Fruit fly (Drosophila melanogaster) whole organism, embryonic: ENCODE measurements around the gene Phyhd1.
A peak's percentile ranks its signal among the peaks of the same experiment; 100 is the strongest.

Experiments used
- Aef1 ChIP-seq: fragments of 200-800 bp; sonication (Bioruptor generic); IDR thresholded peaks from 3 replicates; pipeline ENCODE4 v1.3.6; 2022; ENCODE audit warnings: missing biosample characterization, missing genetic modification characterization
- C15 ChIP-seq: fragments of 200-800 bp; sonication (Bioruptor generic); IDR thresholded peaks from 3 replicates; pipeline ENCODE4 v1.3.6; 2022; ENCODE audit warnings: missing biosample characterization, missing genetic modification characterization
- CG1024 ChIP-seq: fragments of 200-800 bp; sonication (Bioruptor generic); IDR thresholded peaks from 2 replicates; pipeline ENCODE4 v1.3.6; 2022; ENCODE audit warnings: missing biosample characterization, missing genetic modification characterization
- CG10274 ChIP-seq: fragments of 200-800 bp; sonication (Bioruptor generic); optimal IDR thresholded peaks from 3 replicates; lab custom pipeline; 2017; ENCODE audit warnings: missing biosample characterization, mild to moderate bottlenecking, missing genetic modification characterization
- CG12299 ChIP-seq: fragments of 200-800 bp; sonication (Bioruptor generic); optimal IDR thresholded peaks from 2 replicates; lab custom pipeline; 2018; ENCODE audit warnings: missing biosample characterization, mild to moderate bottlenecking, missing genetic modification characterization
- CG13424 ChIP-seq: fragments of 200-800 bp; sonication (Bioruptor generic); optimal IDR thresholded peaks from 2 replicates; lab custom pipeline; 2019; ENCODE audit warnings: missing biosample characterization, mild to moderate bottlenecking, missing genetic modification characterization, moderate library complexity
- CG14014 ChIP-seq: fragments of 200-800 bp; sonication (Bioruptor generic); IDR thresholded peaks from 2 replicates; pipeline ENCODE4 v1.3.6; 2022; ENCODE audit warnings: missing biosample characterization, missing genetic modification characterization
- CG14441 ChIP-seq: fragments of 200-800 bp; sonication (Bioruptor generic); IDR thresholded peaks from 2 replicates; pipeline ENCODE4 v1.3.6; 2022; ENCODE audit warnings: missing biosample characterization, missing genetic modification characterization
- CG15269 ChIP-seq: fragments of 200-800 bp; sonication (Bioruptor generic); optimal IDR thresholded peaks from 2 replicates; lab custom pipeline; 2018; ENCODE audit warnings: missing biosample characterization, mild to moderate bottlenecking, missing genetic modification characterization, moderate library complexity
- CG17361 ChIP-seq: fragments of 200-800 bp; sonication (Bioruptor generic); IDR thresholded peaks from 3 replicates; pipeline ENCODE4 v1.3.6; 2022; ENCODE audit warnings: missing biosample characterization, missing genetic modification characterization
- CG17802 ChIP-seq: fragments of 200-800 bp; sonication (Bioruptor generic); optimal IDR thresholded peaks from 2 replicates; lab custom pipeline; 2018; ENCODE audit warnings: missing biosample characterization, mild to moderate bottlenecking, missing genetic modification characterization, moderate library complexity
- CG18476 ChIP-seq: fragments of 200-800 bp; sonication (Bioruptor generic); optimal IDR thresholded peaks from 2 replicates; lab custom pipeline; 2016; ENCODE audit warnings: missing biosample characterization, mild to moderate bottlenecking, missing genetic modification characterization
- CG2678 ChIP-seq: fragments of 200-800 bp; sonication (Bioruptor generic); optimal IDR thresholded peaks from 3 replicates; lab custom pipeline; 2019; ENCODE audit warnings: missing biosample characterization, mild to moderate bottlenecking, missing genetic modification characterization, moderate library complexity
- CG31441 ChIP-seq: fragments of 200-800 bp; sonication (Bioruptor generic); IDR thresholded peaks from 2 replicates; pipeline ENCODE4 v1.3.6; 2022; ENCODE audit warnings: missing biosample characterization, missing genetic modification characterization
- CG32532 ChIP-seq: fragments of 200-800 bp; sonication (Bioruptor generic); IDR thresholded peaks from 2 replicates; pipeline ENCODE4 v1.3.6; 2022; ENCODE audit warnings: missing biosample characterization, missing genetic modification characterization
- CG43689 ChIP-seq: fragments of 200-800 bp; sonication (Bioruptor generic); IDR thresholded peaks from 2 replicates; pipeline ENCODE4 v1.3.6; 2022; ENCODE audit warnings: missing biosample characterization, missing genetic modification characterization
- CG6854 ChIP-seq: fragments of 200-800 bp; sonication (Bioruptor generic); optimal IDR thresholded peaks from 3 replicates; lab custom pipeline; 2017; ENCODE audit warnings: missing biosample characterization, mild to moderate bottlenecking, missing genetic modification characterization
- CG9727 ChIP-seq: fragments of 200-800 bp; sonication (Bioruptor generic); optimal IDR thresholded peaks from 3 replicates; lab custom pipeline; 2017; ENCODE audit warnings: missing biosample characterization, mild to moderate bottlenecking, missing genetic modification characterization
- CG9932 ChIP-seq: fragments of 200-800 bp; sonication (Bioruptor generic); IDR thresholded peaks from 2 replicates; pipeline ENCODE4 v1.3.6; 2022; ENCODE audit warnings: missing biosample characterization, missing genetic modification characterization
- CHES-1-like ChIP-seq: fragments of 200-800 bp; sonication (Bioruptor generic); optimal IDR thresholded peaks from 2 replicates; lab custom pipeline; 2016; ENCODE audit warnings: missing biosample characterization, missing genetic modification characterization
- D19A ChIP-seq: fragments of 200-800 bp; optimal IDR thresholded peaks from 3 replicates; lab custom pipeline; 2019; ENCODE audit warnings: missing biosample characterization, mild to moderate bottlenecking, missing genetic modification characterization, moderate library complexity
- Drgx ChIP-seq: fragments of 200-800 bp; sonication (Bioruptor generic); IDR thresholded peaks from 2 replicates; pipeline ENCODE4 v1.3.6; 2022; ENCODE audit warnings: missing biosample characterization, missing genetic modification characterization
- Ets65A ChIP-seq: fragments of 200-800 bp; sonication (Bioruptor generic); peaks from one replicate; lab custom pipeline; 2016; ENCODE audit warnings: missing biosample characterization, missing genetic modification characterization
- Gug ChIP-seq: fragments of 200-800 bp; sonication (Bioruptor generic); IDR thresholded peaks from 4 replicates; pipeline ENCODE4 v1.3.6; 2022; ENCODE audit warnings: missing biosample characterization, missing genetic modification characterization
- HHEX ChIP-seq: fragments of 200-800 bp; sonication (Bioruptor generic); optimal IDR thresholded peaks from 3 replicates; lab custom pipeline; 2017; ENCODE audit warnings: missing biosample characterization, mild to moderate bottlenecking, missing genetic modification characterization, missing genetic modification reagents
- HmgZ ChIP-seq: fragments of 200-800 bp; sonication (Bioruptor generic); optimal IDR thresholded peaks from 2 replicates; lab custom pipeline; 2018; ENCODE audit warnings: missing biosample characterization, mild to moderate bottlenecking, missing genetic modification characterization
- Hsf ChIP-seq: fragments of 200-800 bp; sonication (Bioruptor generic); optimal IDR thresholded peaks from 3 replicates; lab custom pipeline; 2016; ENCODE audit warnings: missing biosample characterization, missing genetic modification characterization
- Oaz ChIP-seq: fragments of 200-800 bp; sonication (Bioruptor generic); IDR thresholded peaks from 2 replicates; pipeline ENCODE4 v1.3.6; 2022; ENCODE audit warnings: missing biosample characterization, missing genetic modification characterization
- Taf1 ChIP-seq: fragments of 200-800 bp; sonication (Bioruptor generic); IDR thresholded peaks from 2 replicates; pipeline ENCODE4 v1.3.6; 2022; ENCODE audit warnings: missing biosample characterization, missing genetic modification characterization
- Xrp1 ChIP-seq: fragments of 200-800 bp; sonication (Bioruptor generic); IDR thresholded peaks from 2 replicates; pipeline ENCODE4 v1.3.6; 2022; ENCODE audit warnings: missing biosample characterization, missing genetic modification characterization
- ara ChIP-seq: fragments of 200-800 bp; sonication (Bioruptor generic); IDR thresholded peaks from 2 replicates; pipeline ENCODE4 v1.3.6; 2022; ENCODE audit warnings: missing biosample characterization, missing genetic modification characterization
- bsh ChIP-seq, 2 experiments: fragments of 200-800 bp; sonication (Bioruptor generic); optimal IDR thresholded peaks; 2 replicates each; lab custom pipeline; 2017 to 2018; ENCODE audit warnings: mild to moderate bottlenecking in 2 of 2, missing biosample characterization in 2 of 2, missing genetic modification characterization in 2 of 2, moderate library complexity in 1 of 2
- cg ChIP-seq: fragments of 200-800 bp; sonication (Bioruptor generic); optimal IDR thresholded peaks from 3 replicates; lab custom pipeline; 2019; ENCODE audit warnings: missing biosample characterization, mild to moderate bottlenecking, missing genetic modification characterization, moderate library complexity
- emc ChIP-seq: fragments of 200-800 bp; sonication (Bioruptor generic); optimal IDR thresholded peaks from 2 replicates; lab custom pipeline; 2016; ENCODE audit warnings: missing biosample characterization, missing genetic modification characterization
- esg ChIP-seq: fragments of 200-800 bp; sonication (Bioruptor generic); conservative IDR thresholded peaks from 2 replicates; pipeline ENCODE4 v1.3.6; 2022; ENCODE audit warnings: missing biosample characterization, missing genetic modification characterization
- exex ChIP-seq: fragments of 200-800 bp; sonication (Bioruptor generic); optimal IDR thresholded peaks from 4 replicates; lab custom pipeline; 2018; ENCODE audit warnings: missing biosample characterization, mild to moderate bottlenecking, missing genetic modification characterization, moderate library complexity
- fd64A ChIP-seq: fragments of 200-800 bp; sonication (Bioruptor generic); optimal IDR thresholded peaks from 3 replicates; lab custom pipeline; 2018; ENCODE audit warnings: missing biosample characterization, mild to moderate bottlenecking, missing genetic modification characterization
- gce ChIP-seq: fragments of 200-800 bp; sonication (Bioruptor generic); IDR thresholded peaks from 3 replicates; pipeline ENCODE4 v1.3.6; 2022; ENCODE audit warnings: missing biosample characterization, missing genetic modification characterization
- lmd ChIP-seq: fragments of 200-800 bp; sonication (Bioruptor generic); IDR thresholded peaks from 2 replicates; pipeline ENCODE4 v1.3.6; 2022; ENCODE audit warnings: missing biosample characterization, missing genetic modification characterization
- nmo ChIP-seq: fragments of 200-800 bp; sonication (Bioruptor generic); optimal IDR thresholded peaks from 2 replicates; lab custom pipeline; 2018; ENCODE audit warnings: missing biosample characterization, mild to moderate bottlenecking, missing genetic modification characterization, moderate library complexity
- org-1 ChIP-seq: fragments of 200-800 bp; sonication (Bioruptor generic); optimal IDR thresholded peaks from 2 replicates; lab custom pipeline; 2017; ENCODE audit warnings: missing biosample characterization, missing genetic modification characterization
- pzg ChIP-seq: fragments of 200-800 bp; sonication (Bioruptor generic); optimal IDR thresholded peaks from 3 replicates; lab custom pipeline; 2018; ENCODE audit warnings: missing biosample characterization, mild to moderate bottlenecking, missing genetic modification characterization, moderate library complexity
- ranshi ChIP-seq: fragments of 200-800 bp; sonication (Bioruptor generic); IDR thresholded peaks from 2 replicates; pipeline ENCODE4 v1.3.6; 2022; ENCODE audit warnings: missing biosample characterization, missing genetic modification characterization
- row ChIP-seq: fragments of 200-800 bp; sonication (Bioruptor generic); IDR thresholded peaks from 3 replicates; pipeline ENCODE4 v1.3.6; 2022; ENCODE audit warnings: missing biosample characterization, missing genetic modification characterization
- sd ChIP-seq: fragments of 200-800 bp; sonication (Bioruptor generic); optimal IDR thresholded peaks from 3 replicates; lab custom pipeline; 2018; ENCODE audit warnings: missing biosample characterization, mild to moderate bottlenecking, missing genetic modification characterization, moderate library complexity
- sens ChIP-seq: fragments of 200-800 bp; sonication (Bioruptor generic); peaks from one replicate; lab custom pipeline; 2016; ENCODE audit warnings: missing biosample characterization, missing genetic modification characterization
- sisA ChIP-seq: fragments of 200-800 bp; sonication (Bioruptor generic); IDR thresholded peaks from 2 replicates; pipeline ENCODE4 v1.3.6; 2022; ENCODE audit warnings: missing biosample characterization, missing genetic modification characterization
- sob ChIP-seq: fragments of 200-800 bp; sonication (Bioruptor generic); IDR thresholded peaks from 2 replicates; pipeline ENCODE4 v1.3.6; 2022; ENCODE audit warnings: missing biosample characterization, missing genetic modification characterization
- sug ChIP-seq: fragments of 200-800 bp; optimal IDR thresholded peaks from 2 replicates; lab custom pipeline; 2019; ENCODE audit warnings: missing biosample characterization, mild to moderate bottlenecking, missing genetic modification characterization, moderate library complexity
- ttk ChIP-seq: fragments of 200-800 bp; sonication (Bioruptor generic); IDR thresholded peaks from 2 replicates; pipeline ENCODE4 v2.1.2; 2022; ENCODE audit warnings: missing biosample characterization, missing genetic modification characterization
- zen ChIP-seq: fragments of 200-800 bp; sonication (Bioruptor generic); optimal IDR thresholded peaks from 3 replicates; lab custom pipeline; 2018; ENCODE audit warnings: missing biosample characterization, mild to moderate bottlenecking, missing genetic modification characterization, moderate library complexity

Gene Phyhd1

dm6 chr3R:10688835-10689234 is 8.1 kb upstream of the Phyhd1 start (continued):
- TF ChIP-seq CG14441 (GFP tag; lab: Robert Waterston, UW) = peak; percentile 53
- no peak for TF ChIP-seq CG1024 (GFP tag; lab: Robert Waterston, UW)
- peak; percentile 31 for TF ChIP-seq nmo (GFP tag; lab: Kevin White, UChicago)
- peak; percentile 35; the same call in 1 of the 2 replicates for TF ChIP-seq esg (GFP tag; lab: Robert Waterston, UW)
- TF ChIP-seq CG13424 (tag; lab: Kevin White, UChicago) = peak; percentile 12
- TF ChIP-seq CG14014 = 0 out of 2 replicates have a peak, but pooled peaks have one; percentile 51
- no peak for TF ChIP-seq CG10274 (GFP tag; lab: Kevin White, UChicago)
- 0 out of 3 replicates have a peak, but pooled peaks have one; percentile 17 for TF ChIP-seq C15 (GFP tag; lab: Robert Waterston, UW)
- TF ChIP-seq Aef1 (GFP tag; lab: Robert Waterston, UW) = peak; percentile 21; the same call in 1 of the 3 replicates
- TF ChIP-seq sd = peak; percentile 31
- peak; percentile 54; the same call in 1 of the 2 replicates for TF ChIP-seq Xrp1 (GFP tag; lab: Robert Waterston, UW)
- peak in 1 of 2 experiments; percentile 45 for TF ChIP-seq bsh (GFP tag; optimal IDR thresholded peaks at IDR 0.05; lab: Kevin White, UChicago)
- peak; percentile 4 for TF ChIP-seq sug (tag; lab: Kevin White, UChicago)
- peak; percentile 28 for TF ChIP-seq HmgZ (tag; lab: Kevin White, UChicago)
- TF ChIP-seq ranshi = peak; percentile 59
- TF ChIP-seq Hsf (GFP tag; lab: Kevin White, UChicago) = peak; percentile 15
- no peak for TF ChIP-seq Gug (GFP tag; lab: Robert Waterston, UW)
- no peak for TF ChIP-seq CHES-1-like (GFP tag; lab: Kevin White, UChicago)
- no peak for TF ChIP-seq CG17802
- no peak for TF ChIP-seq Ets65A
- peak; percentile 68 for TF ChIP-seq sob (GFP tag; lab: Robert Waterston, UW)
- TF ChIP-seq Oaz = 0 out of 2 replicates have a peak, but pooled peaks have one; percentile 27
- TF ChIP-seq fd64A (GFP tag; lab: Kevin White, UChicago) = no peak
- TF ChIP-seq CG32532 (GFP tag; lab: Robert Waterston, UW) = peak; percentile 88
- peak; percentile 65 for TF ChIP-seq CG15269
- peak; percentile 77 for TF ChIP-seq CG2678 (tag; lab: Kevin White, UChicago)
- TF ChIP-seq exex (tag; lab: Kevin White, UChicago) = peak; percentile 29
- peak; percentile 53 for TF ChIP-seq Taf1 (GFP tag; lab: Robert Waterston, UW)
- no peak for TF ChIP-seq sisA (GFP tag; lab: Robert Waterston, UW)
- peak; percentile 76 for TF ChIP-seq CG9932 (GFP tag; lab: Robert Waterston, UW)
- TF ChIP-seq CG43689 = no peak
- TF ChIP-seq CG31441 = peak; percentile 44; the same call in 1 of the 2 replicates
- TF ChIP-seq HHEX (GFP tag; lab: Kevin White, UChicago) = peak; percentile 42
- TF ChIP-seq CG12299 (tag; lab: Kevin White, UChicago) = peak; percentile 19
- TF ChIP-seq ara (GFP tag; lab: Robert Waterston, UW) = peak; percentile 51; the same call in 1 of the 2 replicates
- TF ChIP-seq lmd (GFP tag; lab: Robert Waterston, UW) = peak; percentile 50; the same call in 1 of the 2 replicates
- no peak for TF ChIP-seq zen (tag; lab: Kevin White, UChicago)
- TF ChIP-seq ttk (GFP tag; lab: Robert Waterston, UW) = 0 out of 2 replicates have a peak, but pooled peaks have one; percentile 13
- TF ChIP-seq cg (GFP tag; lab: Kevin White, UChicago) = no peak
- peak; percentile 52 for TF ChIP-seq Drgx (GFP tag; lab: Robert Waterston, UW)
- peak; percentile 59 for TF ChIP-seq sens (GFP tag; lab: Kevin White, UChicago)
- TF ChIP-seq emc (GFP tag; lab: Kevin White, UChicago) = no peak
- 0 out of 3 replicates have a peak, but pooled peaks have one; percentile 44 for TF ChIP-seq CG17361 (GFP tag; lab: Robert Waterston, UW)
- TF ChIP-seq CG6854 (GFP tag; lab: Kevin White, UChicago) = peak; percentile 38
- no peak for TF ChIP-seq pzg (GFP tag; lab: Kevin White, UChicago)
- TF ChIP-seq org-1 (GFP tag; lab: Kevin White, UChicago) = no peak
- peak; percentile 60; the same call in 1 of the 3 replicates for TF ChIP-seq gce (GFP tag; lab: Robert Waterston, UW)
- peak; percentile 51 for TF ChIP-seq CG9727 (GFP tag; lab: Kevin White, UChicago)
- peak; percentile 66 for TF ChIP-seq row
- peak; percentile 18 for TF ChIP-seq CG18476 (GFP tag; lab: Kevin White, UChicago)
- peak; percentile 21 for TF ChIP-seq D19A (tag; lab: Kevin White, UChicago)
